Fruit fly (Drosophila melanogaster) whole organism, embryonic: Measurements from ENCODE around the gene Snx1.

Source experiments
- Antp ChIP-seq: fragments of 200-800 bp; sonication (Bioruptor generic); optimal IDR thresholded peaks from 3 replicates; lab custom pipeline; 2016; ENCODE audit warnings: missing biosample characterization, missing genetic modification characterization
- Atf3 ChIP-seq: fragments of 200-800 bp; sonication (Bioruptor generic); optimal IDR thresholded peaks from 3 replicates; lab custom pipeline; 2016; ENCODE audit warnings: missing biosample characterization, missing genetic modification characterization
- Atf6 ChIP-seq: fragments of 200-800 bp; sonication (Bioruptor generic); IDR thresholded peaks from 2 replicates; pipeline ENCODE4 v1.3.6; 2022; ENCODE audit warnings: missing biosample characterization, missing genetic modification characterization
- CG11723 ChIP-seq: fragments of 200-800 bp; sonication (Bioruptor generic); optimal IDR thresholded peaks from 2 replicates; lab custom pipeline; 2017; ENCODE audit warnings: missing biosample characterization, mild to moderate bottlenecking, missing genetic modification characterization
- CG14965 ChIP-seq: fragments of 200-800 bp; sonication (Bioruptor generic); optimal IDR thresholded peaks from 2 replicates; lab custom pipeline; 2016; ENCODE audit warnings: missing biosample characterization, missing genetic modification characterization, borderline replicate concordance
- CG16815 ChIP-seq: fragments of 200-800 bp; sonication (Bioruptor generic); optimal IDR thresholded peaks from 3 replicates; lab custom pipeline; 2017; ENCODE audit warnings: missing biosample characterization, mild to moderate bottlenecking, missing genetic modification characterization
- CG16863 ChIP-seq: fragments of 200-800 bp; sonication (Bioruptor generic); optimal IDR thresholded peaks from 3 replicates; lab custom pipeline; 2016; ENCODE audit warnings: missing biosample characterization, missing genetic modification characterization
- CG17359 ChIP-seq: fragments of 200-800 bp; sonication (Bioruptor generic); optimal IDR thresholded peaks from 3 replicates; lab custom pipeline; 2018; ENCODE audit warnings: missing biosample characterization, mild to moderate bottlenecking, missing genetic modification characterization, moderate library complexity
- CG17829 ChIP-seq: fragments of 200-800 bp; optimal IDR thresholded peaks from 2 replicates; lab custom pipeline; 2019; ENCODE audit warnings: missing biosample characterization, mild to moderate bottlenecking, missing genetic modification characterization, moderate library complexity
- CG30431 ChIP-seq: fragments of 200-800 bp; sonication (Bioruptor generic); optimal IDR thresholded peaks from 2 replicates; lab custom pipeline; 2017; ENCODE audit warnings: missing biosample characterization, missing genetic modification characterization
- CG3995 ChIP-seq: fragments of 200-800 bp; sonication (Bioruptor generic); optimal IDR thresholded peaks from 3 replicates; lab custom pipeline; 2016; ENCODE audit warnings: missing biosample characterization, missing genetic modification characterization
- CG4730 ChIP-seq: fragments of 200-800 bp; sonication (Bioruptor generic); IDR thresholded peaks from 2 replicates; pipeline ENCODE4 v1.3.6; 2022; ENCODE audit warnings: missing biosample characterization, missing genetic modification characterization
- CG9215 ChIP-seq: fragments of 200-800 bp; sonication (Bioruptor generic); IDR thresholded peaks from 2 replicates; pipeline ENCODE4 v1.3.6; 2022; ENCODE audit warnings: missing biosample characterization, missing genetic modification characterization
- CG9609 ChIP-seq: fragments of 200-800 bp; sonication (Bioruptor generic); optimal IDR thresholded peaks from 3 replicates; lab custom pipeline; 2016; ENCODE audit warnings: missing biosample characterization, missing genetic modification characterization
- CG9727 ChIP-seq: fragments of 200-800 bp; sonication (Bioruptor generic); optimal IDR thresholded peaks from 3 replicates; lab custom pipeline; 2017; ENCODE audit warnings: missing biosample characterization, mild to moderate bottlenecking, missing genetic modification characterization
- Chrac-16 ChIP-seq: fragments of 200-800 bp; sonication (Bioruptor generic); optimal IDR thresholded peaks from 3 replicates; lab custom pipeline; 2016; ENCODE audit warnings: missing biosample characterization, missing genetic modification characterization
- Dip2 ChIP-seq: fragments of 200-800 bp; sonication (Bioruptor generic); IDR thresholded peaks from 2 replicates; pipeline ENCODE4 v1.3.6; 2022; ENCODE audit warnings: missing biosample characterization, missing genetic modification characterization
- Dll ChIP-seq: fragments of 200-800 bp; sonication (Bioruptor generic); IDR thresholded peaks from 4 replicates; pipeline ENCODE4 v1.3.6; 2022; ENCODE audit warnings: missing biosample characterization, missing genetic modification characterization; ENCODE audit not compliant: partially characterized antibody
- E2f1 ChIP-seq: fragments of 200-800 bp; sonication (Bioruptor generic); IDR thresholded peaks from 2 replicates; pipeline ENCODE4 v1.3.6; 2022; ENCODE audit warnings: missing biosample characterization, missing genetic modification characterization
- Hmr ChIP-seq: fragments of 200-800 bp; sonication (Bioruptor generic); optimal IDR thresholded peaks from 3 replicates; lab custom pipeline; 2017; ENCODE audit warnings: mild to moderate bottlenecking, missing biosample characterization, missing genetic modification reagents, missing genetic modification characterization
- Hr51 ChIP-seq, 2 experiments: fragments of 200-800 bp; sonication (Bioruptor generic); optimal IDR thresholded peaks; 2 replicates in 1 of 2; 3 replicates in 1 of 2; lab custom pipeline; 2016 to 2018; ENCODE audit warnings: missing biosample characterization in 2 of 2, missing genetic modification characterization in 2 of 2, mild to moderate bottlenecking in 1 of 2, moderate library complexity in 1 of 2
- Mes4 ChIP-seq: fragments of 200-800 bp; sonication (Bioruptor generic); optimal IDR thresholded peaks from 2 replicates; lab custom pipeline; 2016; ENCODE audit warnings: missing biosample characterization, missing genetic modification characterization
- Neu2 ChIP-seq: fragments of 200-800 bp; sonication (Bioruptor generic); optimal IDR thresholded peaks from 3 replicates; lab custom pipeline; 2016; ENCODE audit warnings: missing biosample characterization, missing genetic modification characterization, borderline replicate concordance
- Ptx1 ChIP-seq: fragments of 200-800 bp; sonication (Bioruptor generic); IDR thresholded peaks from 2 replicates; pipeline ENCODE4 v1.3.6; 2022; ENCODE audit warnings: missing biosample characterization, missing genetic modification characterization
- Six4 ChIP-seq: fragments of 200-800 bp; sonication (Bioruptor generic); optimal IDR thresholded peaks from 2 replicates; lab custom pipeline; 2016; ENCODE audit warnings: missing biosample characterization, missing genetic modification characterization
- amos ChIP-seq: fragments of 200-800 bp; sonication (Bioruptor generic); IDR thresholded peaks from 2 replicates; pipeline ENCODE4 v1.3.6; 2022; ENCODE audit warnings: missing biosample characterization, missing genetic modification characterization; ENCODE audit not compliant: partially characterized antibody
- btn ChIP-seq: fragments of 200-800 bp; sonication (Bioruptor generic); optimal IDR thresholded peaks from 2 replicates; lab custom pipeline; 2016; ENCODE audit warnings: missing biosample characterization, missing genetic modification characterization
- cas ChIP-seq: fragments of 200-800 bp; sonication (Bioruptor generic); IDR thresholded peaks from 2 replicates; pipeline ENCODE4 v1.3.6; 2022; ENCODE audit warnings: missing biosample characterization, missing genetic modification characterization
- corto ChIP-seq: fragments of 200-800 bp; sonication (Bioruptor generic); optimal IDR thresholded peaks from 2 replicates; lab custom pipeline; 2016; ENCODE audit warnings: missing biosample characterization, mild to moderate bottlenecking, missing genetic modification characterization, moderate library complexity
- dan ChIP-seq: fragments of 200-800 bp; sonication (Bioruptor generic); IDR thresholded peaks from 2 replicates; pipeline ENCODE4 v1.3.6; 2022; ENCODE audit warnings: missing biosample characterization, missing genetic modification characterization
- esg ChIP-seq: fragments of 200-800 bp; sonication (Bioruptor generic); conservative IDR thresholded peaks from 2 replicates; pipeline ENCODE4 v1.3.6; 2022; ENCODE audit warnings: missing biosample characterization, missing genetic modification characterization
- fd3F ChIP-seq: fragments of 200-800 bp; sonication (Bioruptor generic); optimal IDR thresholded peaks from 2 replicates; lab custom pipeline; 2018; ENCODE audit warnings: missing biosample characterization, mild to moderate bottlenecking, missing genetic modification characterization, moderate library complexity
- fd96Cb ChIP-seq: fragments of 200-800 bp; sonication (Bioruptor generic); optimal IDR thresholded peaks from 2 replicates; lab custom pipeline; 2018; ENCODE audit warnings: missing biosample characterization, mild to moderate bottlenecking, missing genetic modification characterization, moderate library complexity
- ftz-f1 ChIP-seq: fragments of 200-800 bp; sonication (Bioruptor generic); optimal IDR thresholded peaks from 2 replicates; lab custom pipeline; 2016; ENCODE audit warnings: missing biosample characterization, missing genetic modification characterization
- grau ChIP-seq: fragments of 200-800 bp; optimal IDR thresholded peaks from 3 replicates; lab custom pipeline; 2019; ENCODE audit warnings: missing biosample characterization, mild to moderate bottlenecking, missing genetic modification characterization, moderate library complexity
- hb ChIP-seq: fragments of 200-800 bp; sonication (Bioruptor generic); IDR thresholded peaks from 3 replicates; pipeline ENCODE4 v1.3.6; 2022; ENCODE audit warnings: missing biosample characterization, missing genetic modification characterization; ENCODE audit not compliant: partially characterized antibody
- inv ChIP-seq: fragments of 200-800 bp; sonication (Bioruptor generic); IDR thresholded peaks from 2 replicates; pipeline ENCODE4 v1.3.6; 2022; ENCODE audit warnings: missing biosample characterization, missing genetic modification characterization; ENCODE audit not compliant: partially characterized antibody
- nerfin-2 ChIP-seq: fragments of 200-800 bp; sonication (Bioruptor generic); IDR thresholded peaks from 2 replicates; pipeline ENCODE4 v1.3.6; 2022; ENCODE audit warnings: missing biosample characterization, missing genetic modification characterization; ENCODE audit not compliant: partially characterized antibody
- nom ChIP-seq: fragments of 200-800 bp; sonication (Bioruptor generic); optimal IDR thresholded peaks from 2 replicates; lab custom pipeline; 2017; ENCODE audit warnings: missing biosample characterization, missing genetic modification characterization, mild to moderate bottlenecking, moderate library complexity, missing genetic modification reagents
- onecut ChIP-seq: fragments of 200-800 bp; sonication (Bioruptor generic); IDR thresholded peaks from 2 replicates; pipeline ENCODE4 v1.3.6; 2022; ENCODE audit warnings: missing biosample characterization, missing genetic modification characterization
- otp ChIP-seq: fragments of 200-800 bp; sonication (Bioruptor generic); IDR thresholded peaks from 3 replicates; pipeline ENCODE4, ENCODE4 v1.3.6; 2022; ENCODE audit warnings: missing biosample characterization, missing genetic modification characterization
- pan ChIP-seq, 4 experiments: fragments of >200 bp in 3 of 4; fragments of 200-800 bp in 1 of 4; sonication (Bioruptor generic) in 1 of 4; optimal IDR thresholded peaks in 3 of 4; IDR thresholded peaks in 1 of 4; 2 replicates each; pipeline versions ENCODE4 v1.3.6 to Lab custom; 2017 to 2022; ENCODE audit warnings: missing biosample characterization in 2 of 4, missing genetic modification characterization in 2 of 4, mixed read lengths in 1 of 4
- peb ChIP-seq: fragments of 200-800 bp; sonication (Bioruptor generic); IDR thresholded peaks from 2 replicates; pipeline ENCODE4 v1.3.6; 2022; ENCODE audit warnings: missing biosample characterization, missing genetic modification characterization
- pnt ChIP-seq: fragments of 200-800 bp; sonication (Bioruptor generic); optimal IDR thresholded peaks from 3 replicates; lab custom pipeline; 2016; ENCODE audit warnings: missing biosample characterization, missing genetic modification characterization
- sisA ChIP-seq: fragments of 200-800 bp; sonication (Bioruptor generic); IDR thresholded peaks from 2 replicates; pipeline ENCODE4 v1.3.6; 2022; ENCODE audit warnings: missing biosample characterization, missing genetic modification characterization
- tin ChIP-seq: fragments of 200-800 bp; sonication (Bioruptor generic); optimal IDR thresholded peaks from 3 replicates; lab custom pipeline; 2016; ENCODE audit warnings: missing biosample characterization, missing genetic modification characterization
- unc-4 ChIP-seq: fragments of 200-800 bp; sonication (Bioruptor generic); IDR thresholded peaks from 2 replicates; pipeline ENCODE4 v1.3.6; 2022; ENCODE audit warnings: missing biosample characterization, missing genetic modification characterization; ENCODE audit not compliant: partially characterized antibody
- unpg ChIP-seq: fragments of 200-800 bp; sonication (Bioruptor generic); optimal IDR thresholded peaks from 3 replicates; lab custom pipeline; 2018; ENCODE audit warnings: missing biosample characterization, mild to moderate bottlenecking, missing genetic modification characterization, moderate library complexity
- zen ChIP-seq: fragments of 200-800 bp; sonication (Bioruptor generic); optimal IDR thresholded peaks from 3 replicates; lab custom pipeline; 2018; ENCODE audit warnings: missing biosample characterization, mild to moderate bottlenecking, missing genetic modification characterization, moderate library complexity
- zf30C ChIP-seq: fragments of 200-800 bp; sonication (Bioruptor generic); optimal IDR thresholded peaks from 3 replicates; lab custom pipeline; 2018; ENCODE audit warnings: missing biosample characterization, mild to moderate bottlenecking, missing genetic modification characterization

Snx1 gene

dm6 chr2L:3444789-3445188, 4.7 kb upstream of the Snx1 start (continued):
- TF ChIP-seq sisA (GFP tag; lab: Robert Waterston, UW) (peak; percentile 46), otp (GFP tag; lab: Robert Waterston, UW) (peak; percentile 67; the same call in 1 of the 3 replicates), onecut (GFP tag; lab: Robert Waterston, UW) (no peak), corto (GFP tag; lab: Kevin White, UChicago) (no peak), peb (GFP tag; lab: Robert Waterston, UW) (no peak), fd96Cb (peak; percentile 41), tin (GFP tag; lab: Kevin White, UChicago) (peak; percentile 45), inv (GFP tag; lab: Robert Waterston, UW) (no peak), nom (GFP tag; lab: Kevin White, UChicago) (peak; percentile 6), Mes4 (GFP tag; lab: Kevin White, UChicago) (no peak), Neu2 (GFP tag; lab: Kevin White, UChicago) (no peak), CG17359 (tag; lab: Kevin White, UChicago) (peak; percentile 37), Hmr (no peak), CG14965 (GFP tag; lab: Kevin White, UChicago) (no peak), unpg (GFP tag; lab: Kevin White, UChicago) (no peak), zen (tag; lab: Kevin White, UChicago) (peak; percentile 56), hb (GFP tag; lab: Robert Waterston, UW) (no peak), CG4730 (GFP tag; lab: Robert Waterston, UW) (no peak), unc-4 (GFP tag; lab: Robert Waterston, UW) (no peak), Chrac-16 (peak; percentile 14), Atf6 (GFP tag; lab: Robert Waterston, UW) (peak; percentile 28; the same call in 1 of the 2 replicates), cas (GFP tag; lab: Robert Waterston, UW) (no peak), amos (GFP tag; lab: Robert Waterston, UW) (no peak), pnt (peak; percentile 47), pan (optimal IDR thresholded peaks at IDR 0.05; lab: Kevin White, UChicago) (no peak), pan (GFP tag; optimal IDR thresholded peaks at IDR 0.05 in 1 of 2, IDR thresholded peaks at IDR 0.05 in 1 of 2) (peak in 1 of 2 experiments; percentile 67), esg (peak; percentile 60), zf30C (GFP tag; lab: Kevin White, UChicago) (no peak), btn (GFP tag; lab: Kevin White, UChicago) (no peak), grau (tag; lab: Kevin White, UChicago) (peak; percentile 35), Six4 (GFP tag; lab: Kevin White, UChicago) (peak; percentile 25), CG11723 (GFP tag; lab: Kevin White, UChicago) (no peak), Dll (GFP tag; lab: Robert Waterston, UW) (no peak), CG9215 (GFP tag; lab: Robert Waterston, UW) (peak; percentile 11; the same call in 1 of the 2 replicates), CG16863 (GFP tag; lab: Kevin White, UChicago) (no peak), Dip2 (no peak), Atf3 (GFP tag; lab: Kevin White, UChicago) (peak; percentile 17), dan (GFP tag; lab: Robert Waterston, UW) (no peak), CG9609 (GFP tag; lab: Kevin White, UChicago) (peak; percentile 52), CG16815 (peak; percentile 4), E2f1 (GFP tag; lab: Robert Waterston, UW) (peak; percentile 45; the same call in 1 of the 2 replicates), CG17829 (no peak), Antp (GFP tag; lab: Kevin White, UChicago) (peak; percentile 63), CG30431 (GFP tag; lab: Kevin White, UChicago) (peak; percentile 41), fd3F (no peak), Ptx1 (peak; percentile 65), CG9727 (GFP tag; lab: Kevin White, UChicago) (peak; percentile 32), ftz-f1 (GFP tag; lab: Kevin White, UChicago) (no peak), nerfin-2 (no peak), Hr51 (GFP tag; optimal IDR thresholded peaks at IDR 0.05; lab: Kevin White, UChicago) (peak in 1 of 2 experiments; percentile 6), CG3995 (GFP tag; lab: Kevin White, UChicago) (no peak)
